Worm (Caenorhabditis elegans): ENCODE measurements around the gene col-3.

DNA sequence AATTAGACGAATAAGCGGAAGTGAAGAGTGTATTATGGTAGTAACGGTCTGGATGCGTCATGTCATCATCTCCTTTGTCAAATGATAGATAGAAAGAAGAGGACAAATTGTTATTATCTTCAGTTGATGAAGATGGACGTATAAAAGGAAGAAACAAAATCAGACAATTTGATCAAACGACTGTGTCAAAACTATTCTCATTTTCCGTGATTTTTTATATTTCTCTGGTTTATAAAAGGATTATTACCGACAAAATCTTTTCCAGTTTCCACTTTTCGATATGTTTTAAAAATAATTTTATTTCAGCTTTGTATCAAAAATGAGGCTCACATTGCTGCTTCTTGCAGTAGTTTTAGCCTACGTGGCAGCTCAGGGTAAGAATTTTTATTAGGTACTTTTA lies 8.6 kb upstream of the col-3 start, which contains the start of gene grsp-2:
- no peak for TF ChIP-seq rbr-2 (tag; optimal IDR thresholded peaks at IDR 0.05)
- TF ChIP-seq pqm-1 (tag; optimal IDR thresholded peaks at IDR 0.05), result no peak
- TF ChIP-seq unc-39 (tag; optimal IDR thresholded peaks at IDR 0.05), result no peak
- no peak for TF ChIP-seq aha-1 (tag)
- no peak for TF ChIP-seq zip-11 (GFP tag; IDR thresholded peaks at IDR 0.05)
- TF ChIP-seq fos-1 (tag; optimal IDR thresholded peaks at IDR 0.05), result no peak
- TF ChIP-seq nhr-28 (tag; optimal IDR thresholded peaks at IDR 0.05), result no peak
- no peak for TF ChIP-seq egl-27 (tag; optimal IDR thresholded peaks at IDR 0.05)
- TF ChIP-seq unc-62 (GFP tag; optimal IDR thresholded peaks at IDR 0.05 in 1 of 2), result no peak
- TF ChIP-seq unc-62 (tag; optimal IDR thresholded peaks at IDR 0.05), result no peak
- no peak for TF ChIP-seq lin-39 (tag; optimal IDR thresholded peaks at IDR 0.05)
- no peak for TF ChIP-seq dpl-1 (GFP tag; optimal IDR thresholded peaks at IDR 0.05)
- no peak for TF ChIP-seq skn-1 (tag; optimal IDR thresholded peaks at IDR 0.05)
- no peak for TF ChIP-seq snpc-4 (tag; optimal IDR thresholded peaks at IDR 0.05)
